Worm (Caenorhabditis elegans) whole organism, L4 larva: ENCODE results near the gene W04D2.4.
"Not testable (repeated sequence)": the region's sequence is repeated elsewhere in the genome, so short reads cannot be mapped to it uniquely, and the experiment has no call there.

Experiments used
- dpl-1 ChIP-seq: fragments of 150-350 bp; optimal IDR thresholded peaks from 2 replicates; lab custom pipeline; 2014; ENCODE audit warnings: missing biosample characterization, missing genetic modification reagents, missing genetic modification characterization
- egl-27 ChIP-seq: sonication (generic microtip); optimal IDR thresholded peaks from 3 replicates; lab custom pipeline; 2017; ENCODE audit warnings: missing biosample characterization, missing genetic modification reagents, missing genetic modification characterization
- nhr-6 ChIP-seq: fragments of 150-350 bp; optimal IDR thresholded peaks from 2 replicates; lab custom pipeline; 2014; ENCODE audit warnings: missing biosample characterization, missing genetic modification characterization
- nhr-77 ChIP-seq: fragments of 150-350 bp; optimal IDR thresholded peaks from 2 replicates; lab custom pipeline; 2014; ENCODE audit warnings: missing biosample characterization, missing genetic modification characterization
- pqm-1 ChIP-seq: sonication (generic microtip); optimal IDR thresholded peaks from 2 replicates; lab custom pipeline; 2017; ENCODE audit warnings: missing biosample characterization, missing genetic modification characterization
- set-16 ChIP-seq: fragments of 200-800 bp; sonication (Bioruptor generic); IDR thresholded peaks from 2 replicates; pipeline ENCODE4 v1.3.6; 2022; ENCODE audit warnings: missing genetic modification reagents, missing genetic modification characterization, missing compliant biosample characterization
- zfp-2 ChIP-seq: sonication (generic microtip); optimal IDR thresholded peaks from 2 replicates; lab custom pipeline; 2016; ENCODE audit warnings: mild to moderate bottlenecking, missing genetic modification characterization, missing compliant biosample characterization
- zip-11 ChIP-seq: fragments of 200-800 bp; sonication (Bioruptor generic); IDR thresholded peaks from 2 replicates; pipeline ENCODE4 v1.3.6; 2022; ENCODE audit warnings: missing genetic modification characterization, missing compliant biosample characterization
- ztf-11 ChIP-seq: fragments of 150-350 bp; optimal IDR thresholded peaks from 2 replicates; lab custom pipeline; 2014; ENCODE audit warnings: missing biosample characterization, missing genetic modification characterization

DNA sequence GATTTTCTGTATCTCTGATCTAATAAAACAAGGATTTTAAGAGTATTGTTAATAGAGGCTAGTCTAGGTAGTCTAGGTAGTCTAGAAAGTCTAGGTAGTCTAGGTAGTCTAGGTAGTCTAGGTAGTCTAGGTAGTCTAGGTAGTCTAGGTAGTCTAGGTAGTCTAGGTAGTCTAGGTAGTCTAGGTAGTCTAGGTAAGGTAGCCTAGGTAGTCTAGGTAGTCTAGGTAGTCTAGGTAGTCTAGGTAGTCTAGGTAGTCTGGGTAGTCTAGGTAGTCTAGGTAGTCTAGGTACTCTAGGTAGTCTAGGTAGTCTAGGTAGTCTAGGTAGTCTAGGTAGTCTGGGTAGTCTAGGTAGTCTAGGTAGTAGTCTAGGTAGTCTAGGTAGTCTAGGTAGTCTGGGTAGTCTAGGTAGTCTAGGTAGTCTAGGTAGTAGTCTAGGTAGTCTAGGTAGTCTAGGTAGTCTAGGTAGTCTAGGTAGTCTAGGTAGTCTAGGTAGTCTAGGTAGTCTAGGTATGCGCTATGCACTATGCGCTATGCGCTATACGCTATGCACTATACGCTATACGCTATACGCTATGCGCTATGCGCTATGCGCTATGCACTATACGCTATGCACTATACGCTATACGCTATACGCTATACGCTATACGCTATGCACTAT is 12.5 kb upstream of the W04D2.4 start:
- TF ChIP-seq ztf-11; zfp-2 (tag; lab: Kevin White, UChicago); dpl-1 (GFP tag; lab: Kevin White, UChicago); zip-11 (GFP tag; lab: Robert Waterston, UW); pqm-1 (tag; lab: Kevin White, UChicago); set-16 (GFP tag; lab: Robert Waterston, UW); nhr-6 (tag; lab: Kevin White, UChicago); nhr-77 (tag; lab: Kevin White, UChicago); egl-27: not testable (repeated sequence)
